Worm (Caenorhabditis elegans): ENCODE measurements around the gene ZC477.3.

DNA sequence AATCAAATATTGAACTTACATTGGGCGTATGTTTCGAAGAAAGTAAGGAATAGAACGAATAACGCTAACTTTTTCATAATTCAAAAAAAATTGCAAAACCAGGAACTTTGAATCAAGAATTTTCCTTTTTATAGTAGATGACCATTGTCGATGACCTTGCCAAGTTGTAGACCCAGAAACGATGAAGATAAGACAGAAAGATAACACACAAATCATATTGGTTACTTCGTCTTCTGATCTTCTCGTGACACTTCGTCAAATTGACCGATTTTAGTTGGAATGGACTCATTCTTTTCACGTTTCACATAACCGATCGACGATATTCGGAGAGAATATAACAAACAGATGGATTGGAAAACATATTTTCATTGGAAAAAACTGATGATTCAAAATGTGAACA is 28.5 kb downstream of the ZC477.3 start, which contains the start of gene grsp-3:
- TF ChIP-seq irx-1 (tag; optimal IDR thresholded peaks at IDR 0.05) (no peak), ztf-4 (tag; optimal IDR thresholded peaks at IDR 0.05) (no peak), nhr-11 (tag; optimal IDR thresholded peaks at IDR 0.05) (no peak), ces-1 (GFP tag; optimal IDR thresholded peaks at IDR 0.05) (no peak), fkh-10 (GFP tag; optimal IDR thresholded peaks at IDR 0.05) (no peak), zag-1 (tag; optimal IDR thresholded peaks at IDR 0.05) (no peak), lsy-2 (tag; optimal IDR thresholded peaks at IDR 0.05) (peak; percentile 1 to 33), egl-27 (tag; optimal IDR thresholded peaks at IDR 0.05) (no peak), elt-3 (tag; optimal IDR thresholded peaks at IDR 0.05) (peak in 2 of 6 experiments; percentile 59 to 95), aly-2 (tag; optimal IDR thresholded peaks at IDR 0.05) (no peak), fos-1 (tag; optimal IDR thresholded peaks at IDR 0.05) (no peak), lin-13 (GFP tag; optimal IDR thresholded peaks at IDR 0.05) (no peak), snpc-4 (tag; optimal IDR thresholded peaks at IDR 0.05) (no peak), sox-4 (tag; optimal IDR thresholded peaks at IDR 0.05) (no peak)
